Worm (Caenorhabditis elegans): ENCODE measurements around the gene unc-62.

DNA sequence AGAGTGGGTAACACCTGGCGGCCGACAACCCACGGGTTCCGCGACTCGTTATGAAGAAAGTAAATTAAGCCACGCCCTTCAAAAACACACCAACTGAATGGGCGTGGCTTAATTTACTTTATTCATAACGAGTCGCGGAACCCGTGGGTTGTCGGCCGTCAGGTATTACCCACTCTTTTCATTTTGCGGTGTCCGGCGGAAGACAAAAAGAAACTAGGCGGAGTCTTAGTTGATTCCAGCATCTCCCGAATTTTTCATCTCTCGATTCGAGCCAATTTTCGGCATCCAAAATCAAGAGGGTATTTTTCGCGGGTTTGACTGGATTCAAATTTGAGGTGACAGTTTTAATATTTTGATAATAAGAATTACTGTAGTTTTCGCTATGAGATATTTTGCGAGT, 49.6 kb upstream of the unc-62 start:
- no peak for TF ChIP-seq egl-27 (tag; optimal IDR thresholded peaks at IDR 0.05)
- no peak for TF ChIP-seq jun-1 (tag; optimal IDR thresholded peaks at IDR 0.05)
- TF ChIP-seq unc-62 (GFP tag; optimal IDR thresholded peaks at IDR 0.05 in 1 of 2) = no peak
- no peak for TF ChIP-seq unc-62 (tag; optimal IDR thresholded peaks at IDR 0.05)
- no peak for TF ChIP-seq mdl-1 (tag; optimal IDR thresholded peaks at IDR 0.05)
- TF ChIP-seq nhr-25 (tag; optimal IDR thresholded peaks at IDR 0.05; ENCODE audit: borderline replicate concordance, insufficient read depth) = no peak
- TF ChIP-seq mdt-29 (GFP tag; IDR thresholded peaks at IDR 0.05) = no peak

Measured in whole organism, L4 larva.